Worm (Caenorhabditis elegans) whole organism, L2 larva: ENCODE results near the gene set-15.
A peak's percentile ranks its signal among the peaks of the same experiment; 100 is the strongest.

Source experiments
- C34F6.9 ChIP-seq: fragments of 150-350 bp; optimal IDR thresholded peaks from 2 replicates; lab custom pipeline; 2014; ENCODE audit warnings: missing biosample characterization, missing genetic modification characterization
- F13H6.1 ChIP-seq: sonication (generic microtip); optimal IDR thresholded peaks from 2 replicates; lab custom pipeline; 2016; ENCODE audit warnings: missing genetic modification characterization, missing compliant biosample characterization
- R02D3.7 ChIP-seq: fragments of 150-350 bp; optimal IDR thresholded peaks from 2 replicates; lab custom pipeline; 2014; ENCODE audit warnings: missing biosample characterization, missing genetic modification characterization
- Y55F3AM.14 ChIP-seq: fragments of 200-800 bp; sonication (Bioruptor generic); optimal IDR thresholded peaks from 2 replicates; lab custom pipeline; 2018; ENCODE audit warnings: mild to moderate bottlenecking, missing genetic modification characterization, missing compliant biosample characterization
- ZK546.5 ChIP-seq: sonication (generic microtip); optimal IDR thresholded peaks from 2 replicates; lab custom pipeline; 2017; ENCODE audit warnings: missing biosample characterization, missing genetic modification characterization
- ama-1 ChIP-seq: fragments of 150-350 bp; optimal IDR thresholded peaks from 2 replicates; lab custom pipeline; 2018; ENCODE audit warnings: inconsistent platforms
- blmp-1 ChIP-seq: sonication (generic microtip); optimal IDR thresholded peaks from 2 replicates; lab custom pipeline; 2017; ENCODE audit warnings: missing genetic modification characterization, mild to moderate bottlenecking, missing compliant biosample characterization, antibody characterized with exemption, moderate library complexity; ENCODE audit not compliant: insufficient read depth
- ceh-16 ChIP-seq: fragments of 150-350 bp; optimal IDR thresholded peaks from 2 replicates; lab custom pipeline; 2014; ENCODE audit warnings: missing biosample characterization, missing genetic modification characterization
- ceh-82 ChIP-seq: fragments of 150-350 bp; optimal IDR thresholded peaks from 2 replicates; lab custom pipeline; 2014; ENCODE audit warnings: missing biosample characterization, missing genetic modification characterization
- crh-2 ChIP-seq: sonication (generic microtip); optimal IDR thresholded peaks from 2 replicates; lab custom pipeline; 2017; ENCODE audit warnings: missing biosample characterization, missing genetic modification characterization
- elt-1 ChIP-seq: fragments of 150-350 bp; optimal IDR thresholded peaks from 2 replicates; lab custom pipeline; 2014; ENCODE audit warnings: missing biosample characterization, missing genetic modification characterization
- elt-3 ChIP-seq: sonication (generic microtip); optimal IDR thresholded peaks from 2 replicates; lab custom pipeline; 2017; ENCODE audit warnings: missing biosample characterization, missing genetic modification characterization
- fos-1 ChIP-seq: fragments of 150-350 bp; optimal IDR thresholded peaks from 2 replicates; lab custom pipeline; 2014; ENCODE audit warnings: missing biosample characterization, missing genetic modification characterization
- gmeb-1 ChIP-seq: fragments of 150-350 bp; optimal IDR thresholded peaks from 2 replicates; lab custom pipeline; 2014; ENCODE audit warnings: missing biosample characterization, missing genetic modification characterization
- lin-11 ChIP-seq: fragments of 150-350 bp; sonication (generic microtip); optimal IDR thresholded peaks from 2 replicates; lab custom pipeline; 2014; ENCODE audit warnings: missing biosample characterization, missing genetic modification characterization, inconsistent platforms, mixed read lengths
- lin-13 ChIP-seq: fragments of 150-350 bp; optimal IDR thresholded peaks from 2 replicates; lab custom pipeline; 2014; ENCODE audit warnings: missing biosample characterization, missing genetic modification reagents, missing genetic modification characterization
- lin-39 ChIP-seq: fragments of 150-350 bp; optimal IDR thresholded peaks from 2 replicates; lab custom pipeline; 2014; ENCODE audit warnings: missing biosample characterization, missing genetic modification reagents, missing genetic modification characterization
- lsy-2 ChIP-seq, 2 experiments: fragments of 150-350 bp in 1 of 2; sonication (generic microtip) in 1 of 2; optimal IDR thresholded peaks; 2 replicates each; lab custom pipeline; 2014 to 2017; ENCODE audit warnings: missing biosample characterization in 2 of 2, missing genetic modification characterization in 2 of 2
- mab-5 ChIP-seq: fragments of 150-350 bp; optimal IDR thresholded peaks from 2 replicates; lab custom pipeline; 2014; ENCODE audit warnings: missing biosample characterization, missing genetic modification characterization
- mdl-1 ChIP-seq, 2 experiments: fragments of 150-350 bp in 1 of 2; sonication (generic microtip) in 1 of 2; optimal IDR thresholded peaks; 2 replicates each; lab custom pipeline; 2017; ENCODE audit warnings: missing biosample characterization in 2 of 2, missing genetic modification characterization in 2 of 2
- nhr-10 ChIP-seq: sonication (generic microtip); optimal IDR thresholded peaks from 2 replicates; lab custom pipeline; 2017; ENCODE audit warnings: missing biosample characterization, missing genetic modification characterization
- nhr-11 ChIP-seq: fragments of 150-350 bp; optimal IDR thresholded peaks from 2 replicates; lab custom pipeline; 2014; ENCODE audit warnings: missing biosample characterization, missing genetic modification characterization
- nhr-12 ChIP-seq: fragments of 150-350 bp; optimal IDR thresholded peaks from 2 replicates; lab custom pipeline; 2014; ENCODE audit warnings: missing biosample characterization, missing genetic modification characterization
- nhr-129 ChIP-seq: fragments of 150-350 bp; optimal IDR thresholded peaks from 2 replicates; lab custom pipeline; 2014; ENCODE audit warnings: missing biosample characterization, missing genetic modification characterization
- nhr-21 ChIP-seq: fragments of 150-350 bp; optimal IDR thresholded peaks from 2 replicates; lab custom pipeline; 2014; ENCODE audit warnings: missing biosample characterization, missing genetic modification characterization
- nhr-23 ChIP-seq: fragments of 150-350 bp; optimal IDR thresholded peaks from 2 replicates; lab custom pipeline; 2014; ENCODE audit warnings: missing biosample characterization, missing genetic modification reagents, missing genetic modification characterization
- nhr-25 ChIP-seq: fragments of 150-350 bp; sonication (generic microtip); optimal IDR thresholded peaks from 3 replicates; lab custom pipeline; 2014; ENCODE audit warnings: missing biosample characterization, missing genetic modification characterization
- nhr-6 ChIP-seq: fragments of 150-350 bp; optimal IDR thresholded peaks from 2 replicates; lab custom pipeline; 2014; ENCODE audit warnings: missing biosample characterization, missing genetic modification characterization
- peb-1 ChIP-seq: fragments of 150-350 bp; optimal IDR thresholded peaks from 2 replicates; lab custom pipeline; 2014; ENCODE audit warnings: missing biosample characterization, missing genetic modification characterization
- skn-1 ChIP-seq: sonication (generic microtip); optimal IDR thresholded peaks from 2 replicates; lab custom pipeline; 2017; ENCODE audit warnings: missing biosample characterization, missing genetic modification characterization
- snpc-4 ChIP-seq: fragments of 150-350 bp; optimal IDR thresholded peaks from 2 replicates; lab custom pipeline; 2014; ENCODE audit warnings: missing biosample characterization, missing genetic modification characterization
- unc-39 ChIP-seq: fragments of 150-350 bp; optimal IDR thresholded peaks from 2 replicates; lab custom pipeline; 2014; ENCODE audit warnings: missing biosample characterization, missing genetic modification characterization
- unc-55 ChIP-seq: fragments of 150-350 bp; sonication (generic microtip); optimal IDR thresholded peaks from 3 replicates; lab custom pipeline; 2014; ENCODE audit warnings: missing biosample characterization, missing genetic modification reagents, missing genetic modification characterization
- unc-62 ChIP-seq: fragments of 150-350 bp; optimal IDR thresholded peaks from 2 replicates; lab custom pipeline; 2014; ENCODE audit warnings: missing biosample characterization, missing genetic modification reagents, missing genetic modification characterization
- zag-1 ChIP-seq: fragments of 150-350 bp; optimal IDR thresholded peaks from 2 replicates; lab custom pipeline; 2014; ENCODE audit warnings: missing biosample characterization, missing genetic modification characterization
- ztf-1 ChIP-seq: fragments of 200-800 bp; sonication (Bioruptor generic); conservative IDR thresholded peaks from 2 replicates; pipeline ENCODE4 v1.3.6; 2022; ENCODE audit warnings: missing genetic modification characterization, missing compliant biosample characterization
- ztf-11 ChIP-seq: sonication (generic microtip); optimal IDR thresholded peaks from 2 replicates; lab custom pipeline; 2017; ENCODE audit warnings: missing biosample characterization, missing genetic modification characterization
- ztf-4 ChIP-seq: fragments of 150-350 bp; optimal IDR thresholded peaks from 2 replicates; lab custom pipeline; 2014; ENCODE audit warnings: missing biosample characterization, missing genetic modification characterization

Gene set-15

DNA sequence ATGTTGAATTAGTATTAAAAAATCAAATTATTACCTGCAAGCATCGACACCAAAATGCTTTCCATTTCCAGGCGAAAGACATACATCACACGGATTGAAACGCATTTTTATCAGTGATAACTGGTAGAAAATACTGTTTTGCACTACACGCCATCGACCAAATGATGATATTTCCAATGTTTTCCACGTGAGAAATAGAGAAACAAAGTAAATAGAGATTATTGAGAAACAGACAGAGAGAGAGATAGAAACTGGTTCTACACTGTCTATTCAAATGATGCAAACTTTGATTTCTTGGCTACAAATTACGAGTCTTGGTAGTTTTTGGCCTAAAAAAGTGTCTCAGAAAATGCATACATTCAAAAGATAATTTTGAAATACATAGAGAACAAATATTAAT lies 8.3 kb upstream of the set-15 start, which contains the start of gene nhr-104 (continued):
- TF ChIP-seq unc-62, result no peak

DNA sequence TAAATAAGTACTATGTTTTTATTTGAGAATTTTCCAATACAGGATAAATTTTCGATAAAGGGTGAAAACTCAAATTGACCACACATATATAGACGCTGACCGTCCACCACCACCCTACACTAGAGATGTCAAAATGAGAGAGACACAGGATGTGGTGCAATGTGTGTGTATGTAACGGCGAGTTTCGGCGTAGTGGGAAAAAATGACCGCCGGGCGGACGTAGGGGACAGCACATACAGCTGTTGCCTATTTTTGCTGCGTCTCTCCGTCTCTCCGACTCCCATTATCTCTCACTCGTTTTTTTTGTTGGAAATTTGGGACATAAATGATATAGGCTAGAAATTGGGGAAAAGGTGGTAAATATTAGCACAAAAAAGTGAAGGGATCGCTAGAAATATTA lies 1.1 kb upstream of the set-15 start:
- no peak for TF ChIP-seq Y55F3AM.14 (GFP tag; lab: Kevin White, UChicago)
- no peak for TF ChIP-seq crh-2 (tag; lab: Kevin White, UChicago)
- peak; percentile 7 for TF ChIP-seq nhr-129 (tag; lab: Kevin White, UChicago)
- TF ChIP-seq ZK546.5 (tag; lab: Kevin White, UChicago), result no peak
- no peak for TF ChIP-seq zag-1 (tag; lab: Kevin White, UChicago)
- TF ChIP-seq gmeb-1 (tag; lab: Kevin White, UChicago), result no peak
- no peak for TF ChIP-seq ama-1
- TF ChIP-seq nhr-10 (tag; lab: Kevin White, UChicago), result no peak
- no peak for TF ChIP-seq nhr-11
- no peak for TF ChIP-seq snpc-4
- TF ChIP-seq unc-55 (GFP tag; lab: Kevin White, UChicago), result peak; percentile 1
- TF ChIP-seq nhr-12, result no peak
- TF ChIP-seq lin-13, result no peak
- no peak for TF ChIP-seq ztf-1
- TF ChIP-seq ztf-11 (tag; lab: Kevin White, UChicago), result no peak
- TF ChIP-seq ceh-82 (tag; lab: Kevin White, UChicago), result no peak
- peak; percentile 50 for TF ChIP-seq F13H6.1 (tag; lab: Kevin White, UChicago)
- no peak for TF ChIP-seq unc-62
- no peak for TF ChIP-seq mdl-1 (tag; optimal IDR thresholded peaks at IDR 0.05; lab: Kevin White, UChicago)
- no peak for TF ChIP-seq mab-5
- no peak for TF ChIP-seq C34F6.9 (tag; lab: Kevin White, UChicago)

DNA sequence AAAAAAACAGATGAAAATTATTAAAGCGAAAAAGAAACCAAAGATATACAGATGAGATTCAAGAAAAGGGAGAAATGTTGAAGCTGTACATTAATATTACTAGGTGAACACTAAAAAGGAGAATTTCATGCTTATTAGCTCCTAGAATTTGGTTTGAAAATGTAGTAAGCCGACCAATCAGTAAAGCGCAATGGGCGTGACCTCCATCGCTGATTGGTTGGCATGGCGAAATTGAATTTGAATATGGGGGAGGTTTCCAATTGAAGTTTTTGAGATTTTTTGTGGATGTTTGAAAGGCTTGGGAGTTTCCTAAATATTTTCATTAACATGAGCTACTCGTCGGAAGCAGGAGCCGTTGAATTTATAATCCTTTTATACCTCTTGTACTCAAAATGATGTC lies 3.5 kb downstream of the set-15 start:
- no peak for TF ChIP-seq nhr-11
- no peak for TF ChIP-seq elt-1 (tag; lab: Kevin White, UChicago)
- no peak for TF ChIP-seq nhr-23 (tag; lab: Kevin White, UChicago)
- no peak for TF ChIP-seq nhr-25 (tag; lab: Kevin White, UChicago)
- TF ChIP-seq ztf-4 (tag; lab: Kevin White, UChicago), result no peak
- TF ChIP-seq nhr-6 (tag; lab: Kevin White, UChicago), result no peak
- TF ChIP-seq gmeb-1 (tag; lab: Kevin White, UChicago), result no peak
- TF ChIP-seq fos-1 (tag; lab: Kevin White, UChicago), result no peak
- no peak for TF ChIP-seq elt-3
- no peak for TF ChIP-seq blmp-1 (tag; lab: Kevin White, UChicago)
- TF ChIP-seq snpc-4, result no peak
- TF ChIP-seq ztf-11 (tag; lab: Kevin White, UChicago), result no peak
- no peak for TF ChIP-seq mdl-1 (tag; optimal IDR thresholded peaks at IDR 0.05; lab: Kevin White, UChicago)
- TF ChIP-seq lin-39, result no peak
- no peak for TF ChIP-seq skn-1 (tag; lab: Kevin White, UChicago)
- TF ChIP-seq, all 48 proteins: peak for 0

DNA sequence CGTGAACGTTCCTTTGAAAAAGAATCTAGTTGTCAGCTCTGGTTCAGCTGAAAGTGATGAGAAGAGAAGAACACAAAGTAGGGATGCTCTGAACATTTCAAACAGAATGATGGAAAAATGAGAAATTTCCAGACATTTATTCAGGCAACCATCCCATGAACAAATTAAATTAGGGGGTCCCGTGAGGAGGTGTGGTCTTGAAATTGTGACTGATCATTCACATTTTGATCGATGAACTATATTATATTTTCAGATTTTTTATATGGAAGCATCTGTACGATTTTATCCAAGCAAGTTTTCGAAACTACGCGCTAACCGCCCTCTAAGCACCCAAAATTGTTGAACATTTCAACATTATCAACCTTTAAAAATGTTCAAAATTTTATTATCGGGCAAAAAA lies 4.0 kb downstream of the set-15 start, which contains the start of gene R11E3.19:
TSS of gene R11E3.19 (minus strand) at position 101 of the 400 bp plus-strand sequence.
- no peak for TF ChIP-seq nhr-21 (tag; lab: Kevin White, UChicago)
- no peak for TF ChIP-seq ceh-16 (tag; lab: Kevin White, UChicago)
- TF ChIP-seq ztf-1, result no peak
- no peak for TF ChIP-seq Y55F3AM.14 (GFP tag; lab: Kevin White, UChicago)
- no peak for TF ChIP-seq fos-1 (tag; lab: Kevin White, UChicago)
- no peak for TF ChIP-seq unc-39 (tag; lab: Kevin White, UChicago)
- no peak for TF ChIP-seq elt-1 (tag; lab: Kevin White, UChicago)
- no peak for TF ChIP-seq lin-11 (tag; lab: Kevin White, UChicago)
- no peak for TF ChIP-seq R02D3.7 (tag; lab: Kevin White, UChicago)
- TF ChIP-seq ama-1, result no peak
- TF ChIP-seq elt-3, result no peak
- no peak for TF ChIP-seq F13H6.1 (tag; lab: Kevin White, UChicago)
- TF ChIP-seq lsy-2 (tag; optimal IDR thresholded peaks at IDR 0.05; lab: Kevin White, UChicago), result no peak

DNA sequence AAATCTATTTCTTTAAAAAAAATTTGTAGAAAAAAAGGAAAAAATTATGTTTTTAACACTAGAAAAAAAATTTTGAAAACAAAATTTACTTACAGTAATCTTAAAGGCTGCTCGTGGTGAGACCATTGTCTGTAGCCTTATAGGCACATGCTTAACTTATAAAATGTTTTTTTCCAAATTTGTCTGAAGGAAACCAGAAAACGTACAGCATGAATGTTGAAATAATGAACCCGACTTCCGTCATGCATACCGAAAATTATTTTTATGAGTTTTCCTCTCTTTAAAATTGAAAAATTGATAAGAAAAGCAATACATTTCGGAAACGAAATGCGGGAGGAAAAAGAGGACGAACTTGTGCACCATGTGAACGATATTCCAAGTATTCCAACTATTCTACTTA lies 8.2 kb downstream of the set-15 start, which contains the start of gene R11E3.2:
TSS of gene R11E3.2 (plus strand) at position 301 of the 400 bp plus-strand sequence.
- TF ChIP-seq elt-3 (no peak), fos-1 (tag; lab: Kevin White, UChicago) (peak; percentile 29), peb-1 (no peak), lin-11 (tag; lab: Kevin White, UChicago) (no peak)
